Fruit fly (Drosophila melanogaster) whole organism, embryonic: ENCODE data around the gene Bap111.

Source experiments
- Abd-B ChIP-seq: fragments of 200-800 bp; sonication (Bioruptor generic); optimal IDR thresholded peaks from 2 replicates; lab custom pipeline; 2018; ENCODE audit warnings: missing biosample characterization, mild to moderate bottlenecking, missing genetic modification characterization, moderate library complexity
- Awh ChIP-seq: fragments of 200-800 bp; sonication (Bioruptor generic); IDR thresholded peaks from 2 replicates; pipeline ENCODE4, ENCODE4 v1.3.6; 2022; ENCODE audit warnings: missing biosample characterization, missing genetic modification characterization
- CG1024 ChIP-seq: fragments of 200-800 bp; sonication (Bioruptor generic); IDR thresholded peaks from 2 replicates; pipeline ENCODE4 v1.3.6; 2022; ENCODE audit warnings: missing biosample characterization, missing genetic modification characterization
- CG10543 ChIP-seq: fragments of 200-800 bp; sonication (Bioruptor generic); optimal IDR thresholded peaks from 3 replicates; lab custom pipeline; 2017; ENCODE audit warnings: missing biosample characterization, mild to moderate bottlenecking, missing genetic modification characterization, moderate library complexity
- CG13123 ChIP-seq: fragments of 200-800 bp; sonication (Bioruptor generic); optimal IDR thresholded peaks from 2 replicates; lab custom pipeline; 2016; ENCODE audit warnings: missing biosample characterization, missing genetic modification characterization
- CG14014 ChIP-seq: fragments of 200-800 bp; sonication (Bioruptor generic); IDR thresholded peaks from 2 replicates; pipeline ENCODE4 v1.3.6; 2022; ENCODE audit warnings: missing biosample characterization, missing genetic modification characterization
- CG14441 ChIP-seq: fragments of 200-800 bp; sonication (Bioruptor generic); IDR thresholded peaks from 2 replicates; pipeline ENCODE4 v1.3.6; 2022; ENCODE audit warnings: missing biosample characterization, missing genetic modification characterization
- CG2202 ChIP-seq: fragments of 200-800 bp; sonication (Bioruptor generic); optimal IDR thresholded peaks from 2 replicates; lab custom pipeline; 2018; ENCODE audit warnings: missing biosample characterization, mild to moderate bottlenecking, missing genetic modification characterization
- CG2712 ChIP-seq: fragments of 200-800 bp; optimal IDR thresholded peaks from 3 replicates; lab custom pipeline; 2019; ENCODE audit warnings: missing biosample characterization, mild to moderate bottlenecking, missing genetic modification characterization, moderate library complexity
- CG3065 ChIP-seq: fragments of 200-800 bp; sonication (Bioruptor generic); optimal IDR thresholded peaks from 2 replicates; lab custom pipeline; 2016; ENCODE audit warnings: missing biosample characterization, missing genetic modification characterization
- CG31441 ChIP-seq: fragments of 200-800 bp; sonication (Bioruptor generic); IDR thresholded peaks from 2 replicates; pipeline ENCODE4 v1.3.6; 2022; ENCODE audit warnings: missing biosample characterization, missing genetic modification characterization
- CG43689 ChIP-seq: fragments of 200-800 bp; sonication (Bioruptor generic); IDR thresholded peaks from 2 replicates; pipeline ENCODE4 v1.3.6; 2022; ENCODE audit warnings: missing biosample characterization, missing genetic modification characterization
- CG6689 ChIP-seq: fragments of 200-800 bp; sonication (Bioruptor generic); IDR thresholded peaks from 2 replicates; pipeline ENCODE4 v1.3.6; 2022; ENCODE audit warnings: missing biosample characterization, missing genetic modification characterization
- CG9437 ChIP-seq: fragments of 200-800 bp; sonication (Bioruptor generic); optimal IDR thresholded peaks from 2 replicates; lab custom pipeline; 2018; ENCODE audit warnings: missing biosample characterization, mild to moderate bottlenecking, missing genetic modification characterization
- CkIIα-i1 ChIP-seq: fragments of 200-800 bp; sonication (Bioruptor generic); IDR thresholded peaks from 2 replicates; pipeline ENCODE4 v1.3.6; 2022; ENCODE audit warnings: missing biosample characterization, missing genetic modification characterization
- Elba2 ChIP-seq: fragments of 200-800 bp; sonication (Bioruptor generic); optimal IDR thresholded peaks from 3 replicates; lab custom pipeline; 2016; ENCODE audit warnings: missing biosample characterization, missing genetic modification characterization
- GATAe ChIP-seq: fragments of 200-800 bp; sonication (Bioruptor generic); conservative IDR thresholded peaks from 2 replicates; pipeline ENCODE4 v1.3.6; 2022; ENCODE audit warnings: missing biosample characterization, missing genetic modification characterization
- H15 ChIP-seq: fragments of 200-800 bp; sonication (Bioruptor generic); IDR thresholded peaks from 3 replicates; pipeline ENCODE4 v1.3.6; 2022; ENCODE audit warnings: missing biosample characterization, missing genetic modification characterization
- Hr3 ChIP-seq: fragments of 200-800 bp; sonication (Bioruptor generic); optimal IDR thresholded peaks from 3 replicates; lab custom pipeline; 2016; ENCODE audit warnings: missing biosample characterization, missing genetic modification characterization
- MBD-R2 ChIP-seq: fragments of 200-800 bp; sonication (Bioruptor generic); IDR thresholded peaks from 2 replicates; pipeline ENCODE4 v1.3.6; 2022; ENCODE audit warnings: missing biosample characterization, missing genetic modification characterization
- MESR4 ChIP-seq: fragments of 200-800 bp; sonication (Bioruptor generic); optimal IDR thresholded peaks from 2 replicates; lab custom pipeline; 2018; ENCODE audit warnings: missing biosample characterization, mild to moderate bottlenecking, missing genetic modification characterization, moderate library complexity
- Max ChIP-seq: fragments of 200-800 bp; sonication (Bioruptor generic); optimal IDR thresholded peaks from 2 replicates; lab custom pipeline; 2016; ENCODE audit warnings: missing biosample characterization, mild to moderate bottlenecking, missing genetic modification characterization
- Med ChIP-seq: fragments of 200-800 bp; sonication (Bioruptor generic); peaks from one replicate; lab custom pipeline; 2016; ENCODE audit warnings: missing biosample characterization, missing genetic modification characterization, mild to moderate bottlenecking, inconsistent platforms, moderate library complexity
- Meics ChIP-seq: fragments of 200-800 bp; sonication (Bioruptor generic); optimal IDR thresholded peaks from 2 replicates; lab custom pipeline; 2017; ENCODE audit warnings: missing biosample characterization, mild to moderate bottlenecking, missing genetic modification characterization
- NC2α ChIP-seq: fragments of 200-800 bp; sonication (Bioruptor generic); optimal IDR thresholded peaks from 2 replicates; lab custom pipeline; 2016; ENCODE audit warnings: missing biosample characterization, missing genetic modification characterization
- NC2β ChIP-seq: fragments of 200-800 bp; sonication (Bioruptor generic); optimal IDR thresholded peaks from 2 replicates; lab custom pipeline; 2016; ENCODE audit warnings: missing biosample characterization, missing genetic modification characterization
- NK7.1 ChIP-seq: fragments of 200-800 bp; sonication (Bioruptor generic); optimal IDR thresholded peaks from 3 replicates; lab custom pipeline; 2016; ENCODE audit warnings: missing biosample characterization, missing genetic modification characterization
- Ptx1 ChIP-seq: fragments of 200-800 bp; sonication (Bioruptor generic); IDR thresholded peaks from 2 replicates; pipeline ENCODE4 v1.3.6; 2022; ENCODE audit warnings: missing biosample characterization, missing genetic modification characterization
- Sry-δ ChIP-seq: fragments of 200-800 bp; sonication (Bioruptor generic); optimal IDR thresholded peaks from 2 replicates; lab custom pipeline; 2016; ENCODE audit warnings: missing biosample characterization, missing genetic modification characterization
- Vsx1 ChIP-seq: fragments of 200-800 bp; sonication (Bioruptor generic); optimal IDR thresholded peaks from 2 replicates; lab custom pipeline; 2017; ENCODE audit warnings: missing biosample characterization, mild to moderate bottlenecking, missing genetic modification characterization, missing genetic modification reagents
- abd-A ChIP-seq: fragments of 200-800 bp; sonication (Bioruptor generic); optimal IDR thresholded peaks from 3 replicates; lab custom pipeline; 2019; ENCODE audit warnings: missing biosample characterization, mild to moderate bottlenecking, missing genetic modification characterization, moderate library complexity
- bigmax ChIP-seq: fragments of 200-800 bp; sonication (Bioruptor generic); optimal IDR thresholded peaks from 2 replicates; lab custom pipeline; 2018; ENCODE audit warnings: missing biosample characterization, mild to moderate bottlenecking, missing genetic modification characterization
- chm ChIP-seq: fragments of 200-800 bp; sonication (Bioruptor generic); IDR thresholded peaks from 2 replicates; pipeline ENCODE4 v1.3.6; 2022; ENCODE audit warnings: missing biosample characterization, missing genetic modification characterization
- crc ChIP-seq: fragments of 200-800 bp; sonication (Bioruptor generic); optimal IDR thresholded peaks from 2 replicates; lab custom pipeline; 2016; ENCODE audit warnings: missing biosample characterization, missing genetic modification characterization
- danr ChIP-seq: fragments of 200-800 bp; sonication (Bioruptor generic); IDR thresholded peaks from 2 replicates; pipeline ENCODE4 v1.3.6; 2022; ENCODE audit warnings: missing biosample characterization, missing genetic modification characterization
- dati ChIP-seq: fragments of 200-800 bp; sonication (Bioruptor generic); IDR thresholded peaks from 2 replicates; pipeline ENCODE4 v1.3.6; 2022; ENCODE audit warnings: missing biosample characterization, missing genetic modification characterization
- fd64A ChIP-seq: fragments of 200-800 bp; sonication (Bioruptor generic); optimal IDR thresholded peaks from 3 replicates; lab custom pipeline; 2018; ENCODE audit warnings: missing biosample characterization, mild to moderate bottlenecking, missing genetic modification characterization
- grau ChIP-seq: fragments of 200-800 bp; optimal IDR thresholded peaks from 3 replicates; lab custom pipeline; 2019; ENCODE audit warnings: missing biosample characterization, mild to moderate bottlenecking, missing genetic modification characterization, moderate library complexity
- mam ChIP-seq: fragments of 200-800 bp; sonication (Bioruptor generic); optimal IDR thresholded peaks from 3 replicates; lab custom pipeline; 2016; ENCODE audit warnings: missing biosample characterization, missing genetic modification characterization
- nerfin-1 ChIP-seq: fragments of 200-800 bp; sonication (Bioruptor generic); optimal IDR thresholded peaks from 3 replicates; lab custom pipeline; 2019; ENCODE audit warnings: missing biosample characterization, mild to moderate bottlenecking, missing genetic modification characterization, moderate library complexity
- org-1 ChIP-seq: fragments of 200-800 bp; sonication (Bioruptor generic); optimal IDR thresholded peaks from 2 replicates; lab custom pipeline; 2017; ENCODE audit warnings: missing biosample characterization, missing genetic modification characterization
- peb ChIP-seq: fragments of 200-800 bp; sonication (Bioruptor generic); IDR thresholded peaks from 2 replicates; pipeline ENCODE4 v1.3.6; 2022; ENCODE audit warnings: missing biosample characterization, missing genetic modification characterization
- prd ChIP-seq, 3 experiments: fragments of >200 bp in 2 of 3; fragments of 200-800 bp in 1 of 3; sonication (Bioruptor generic) in 1 of 3; optimal IDR thresholded peaks in 2 of 3; IDR thresholded peaks in 1 of 3; 2 replicates in 2 of 3; 3 replicates in 1 of 3; pipeline versions ENCODE4 v1.3.6 to Lab custom; 2017 to 2022; ENCODE audit warnings: missing biosample characterization in 1 of 3, missing genetic modification characterization in 1 of 3
- pros ChIP-seq: fragments of 200-800 bp; sonication (Bioruptor generic); optimal IDR thresholded peaks from 3 replicates; lab custom pipeline; 2019; ENCODE audit warnings: missing biosample characterization, mild to moderate bottlenecking, missing genetic modification characterization, moderate library complexity
- psq ChIP-seq: fragments of 200-800 bp; sonication (Bioruptor generic); optimal IDR thresholded peaks from 2 replicates; lab custom pipeline; 2017; ENCODE audit warnings: missing biosample characterization, missing genetic modification characterization
- sc ChIP-seq, 3 experiments: fragments of >200 bp in 2 of 3; fragments of 200-800 bp in 1 of 3; sonication (Bioruptor generic) in 1 of 3; optimal IDR thresholded peaks; 2 replicates in 2 of 3; 3 replicates in 1 of 3; lab custom pipeline; 2017; ENCODE audit warnings: mild to moderate bottlenecking in 1 of 3, missing biosample characterization in 1 of 3, missing genetic modification characterization in 1 of 3, missing genetic modification reagents in 1 of 3
- tap ChIP-seq: fragments of 200-800 bp; optimal IDR thresholded peaks from 3 replicates; lab custom pipeline; 2019; ENCODE audit warnings: missing biosample characterization, mild to moderate bottlenecking, missing genetic modification characterization, moderate library complexity
- toy ChIP-seq: fragments of 200-800 bp; sonication (Bioruptor generic); IDR thresholded peaks from 2 replicates; pipeline ENCODE4 v1.3.6; 2022; ENCODE audit warnings: missing biosample characterization, missing genetic modification characterization
- twi ChIP-seq: fragments of 200-800 bp; optimal IDR thresholded peaks from 2 replicates; lab custom pipeline; 2019; ENCODE audit warnings: missing biosample characterization, mild to moderate bottlenecking, missing genetic modification characterization, moderate library complexity

The Bap111 gene

DNA sequence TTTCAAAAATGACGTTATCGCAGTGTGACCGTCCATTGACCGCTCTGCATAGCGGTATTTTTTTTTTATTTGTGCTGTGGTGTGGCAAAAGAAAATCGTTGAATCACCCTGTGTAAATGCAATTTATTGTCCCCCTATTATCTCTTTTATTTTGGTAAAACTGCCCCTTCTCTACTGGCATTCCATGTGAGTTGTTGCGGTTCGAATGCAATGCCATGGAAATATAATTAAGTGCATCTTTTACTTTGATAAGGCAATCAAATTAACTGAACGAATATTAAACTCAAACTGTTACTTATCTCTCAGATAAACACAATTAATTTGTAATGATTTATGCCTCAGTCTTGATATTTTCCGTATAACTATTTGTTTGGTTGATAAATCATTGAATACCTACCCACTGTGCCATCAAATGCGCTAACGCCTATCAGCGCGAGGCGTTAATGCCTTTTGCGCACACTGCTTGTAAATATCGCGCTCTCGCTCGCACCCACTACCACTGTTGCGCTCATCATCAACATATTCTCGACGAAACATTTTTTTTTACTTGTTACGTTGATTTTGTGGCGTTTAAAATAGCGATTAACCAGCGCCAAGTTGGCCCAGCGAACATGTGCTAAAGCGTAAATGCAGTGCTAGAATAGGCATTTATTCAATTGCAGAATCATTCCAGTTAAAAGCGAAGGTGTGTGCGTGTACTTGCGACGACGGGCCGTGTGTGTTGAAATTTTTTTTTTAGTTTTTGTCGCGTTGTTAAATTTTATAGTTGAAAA is 39.9 kb upstream of the Bap111 start (continued):
- peak; percentile 51 for TF ChIP-seq Meics
- TF ChIP-seq CG10543 (GFP tag; lab: Kevin White, UChicago), result no peak
- TF ChIP-seq dati (GFP tag; lab: Robert Waterston, UW), result no peak
- no peak for TF ChIP-seq fd64A (GFP tag; lab: Kevin White, UChicago)
- TF ChIP-seq CG9437 (GFP tag; lab: Kevin White, UChicago), result peak; percentile 61
- peak; percentile 44; the same call in 1 of the 2 replicates for TF ChIP-seq Awh (GFP tag; lab: Robert Waterston, UW)
- TF ChIP-seq Sry-δ (GFP tag; lab: Kevin White, UChicago), result peak; percentile 38
- TF ChIP-seq NK7.1, result no peak
- TF ChIP-seq peb (GFP tag; lab: Robert Waterston, UW), result peak; percentile 29; the same call in 1 of the 2 replicates
- TF ChIP-seq danr (GFP tag; lab: Robert Waterston, UW), result peak; percentile 43; the same call in 1 of the 2 replicates
- TF ChIP-seq NC2α (GFP tag; lab: Kevin White, UChicago), result no peak
- TF ChIP-seq CG1024, result no peak
- peak; percentile 24; the same call in 1 of the 2 replicates for TF ChIP-seq Ptx1 (GFP tag; lab: Robert Waterston, UW)
- TF ChIP-seq bigmax (GFP tag; lab: Kevin White, UChicago), result no peak
- no peak for TF ChIP-seq CG14014 (GFP tag; lab: Robert Waterston, UW)
- TF ChIP-seq CG43689 (GFP tag; lab: Robert Waterston, UW), result no peak
- TF ChIP-seq nerfin-1, result peak; percentile 30
- no peak for TF ChIP-seq prd (optimal IDR thresholded peaks at IDR 0.05; lab: Kevin White, UChicago)
- TF ChIP-seq prd (GFP tag; IDR thresholded peaks at IDR 0.05; lab: Robert Waterston, UW), result peak; percentile 60; the same call in 1 of the 3 replicates
- TF ChIP-seq chm (GFP tag; lab: Robert Waterston, UW), result 0 out of 2 replicates have a peak, but pooled peaks have one; percentile 14
- TF ChIP-seq psq, result no peak
- TF ChIP-seq twi, result peak; percentile 35
- TF ChIP-seq tap (tag; lab: Kevin White, UChicago), result no peak
- peak; percentile 52; the same call in 1 of the 2 replicates for TF ChIP-seq CG14441 (GFP tag; lab: Robert Waterston, UW)
- peak; percentile 11 for TF ChIP-seq Elba2 (GFP tag; lab: Kevin White, UChicago)
- TF ChIP-seq GATAe (GFP tag; lab: Robert Waterston, UW), result no peak
- peak; percentile 68 for TF ChIP-seq Abd-B (GFP tag; lab: Kevin White, UChicago)
- TF ChIP-seq abd-A (tag; lab: Kevin White, UChicago), result no peak
- peak; percentile 89 for TF ChIP-seq Med (GFP tag; lab: Kevin White, UChicago)
- TF ChIP-seq Vsx1 (GFP tag; lab: Kevin White, UChicago), result no peak
- TF ChIP-seq Hr3 (GFP tag; lab: Kevin White, UChicago), result peak; percentile 51
- TF ChIP-seq mam, result peak; percentile 55
- no peak for TF ChIP-seq CG13123 (GFP tag; lab: Kevin White, UChicago)
- no peak for TF ChIP-seq H15 (GFP tag; lab: Robert Waterston, UW)
- TF ChIP-seq org-1 (GFP tag; lab: Kevin White, UChicago), result peak; percentile 17
- TF ChIP-seq MBD-R2 (GFP tag; lab: Robert Waterston, UW), result peak; percentile 36; the same call in 1 of the 2 replicates
- TF ChIP-seq MESR4 (GFP tag; lab: Kevin White, UChicago), result peak; percentile 55
- TF ChIP-seq CG31441 (GFP tag; lab: Robert Waterston, UW), result peak; percentile 38; the same call in 1 of the 2 replicates
- peak; percentile 31 for TF ChIP-seq Max (GFP tag; lab: Kevin White, UChicago)
- TF ChIP-seq toy (GFP tag; lab: Robert Waterston, UW), result no peak
- no peak for TF ChIP-seq pros (GFP tag; lab: Kevin White, UChicago)
- no peak for TF ChIP-seq sc (optimal IDR thresholded peaks at IDR 0.05; lab: Kevin White, UChicago)
- peak; percentile 10 for TF ChIP-seq sc (GFP tag; optimal IDR thresholded peaks at IDR 0.05; lab: Kevin White, UChicago)
- peak; percentile 58 for TF ChIP-seq grau (tag; lab: Kevin White, UChicago)
- TF ChIP-seq CG2712 (tag; lab: Kevin White, UChicago), result peak; percentile 62
- TF ChIP-seq NC2β (GFP tag; lab: Kevin White, UChicago), result peak; percentile 59
- TF ChIP-seq CG6689 (GFP tag; lab: Robert Waterston, UW), result peak; percentile 55
- no peak for TF ChIP-seq CG2202 (tag; lab: Kevin White, UChicago)
- TF ChIP-seq crc, result no peak
- TF ChIP-seq CG3065 (GFP tag; lab: Kevin White, UChicago), result no peak
- TF ChIP-seq CkIIα-i1 (GFP tag; lab: Robert Waterston, UW), result no peak
